Worm (Caenorhabditis elegans): ENCODE measurements around the gene Y53F4B.24.

- no peak for TF ChIP-seq sdz-12 (GFP tag; optimal IDR thresholded peaks at IDR 0.05)
- TF ChIP-seq fos-1 (tag; optimal IDR thresholded peaks at IDR 0.05) = no peak
- no peak for TF ChIP-seq hlh-30 (tag; optimal IDR thresholded peaks at IDR 0.05; ENCODE audit: insufficient read depth)
Measured at ce11 chrII:15174915-15175548, 40.8 kb upstream of the Y53F4B.24 start, which contains the start of gene gst-31.

All from whole organism, L4 larva.